Worm (Caenorhabditis elegans) whole organism, midembryonic: Measurements from ENCODE around the gene C53A5.13.

Experiments used
- T22C8.4 ChIP-seq: fragments of 200-800 bp; sonication (Bioruptor generic); IDR thresholded peaks from 2 replicates; pipeline ENCODE4 v1.3.6; 2022; ENCODE audit warnings: missing genetic modification characterization, missing compliant biosample characterization
- flt-1 ChIP-seq: fragments of 200-800 bp; sonication (Bioruptor generic); IDR thresholded peaks from 2 replicates; pipeline ENCODE4 v1.3.6; 2022; ENCODE audit warnings: missing genetic modification characterization, missing compliant biosample characterization

ce11 chrV:14545816-14546283 lies 819 bp upstream of the C53A5.13 start, which contains the start of gene rike-1:
- TF ChIP-seq flt-1 (GFP tag; lab: Robert Waterston, UW) = no peak
- TF ChIP-seq T22C8.4 (GFP tag; lab: Robert Waterston, UW) = no peak
